Worm (Caenorhabditis elegans) whole organism, late embryonic: ENCODE measurements around the gene C05B5.16.

Experiments
- elt-2 ChIP-seq: sonication (generic microtip); optimal IDR thresholded peaks from 2 replicates; lab custom pipeline; 2016; ENCODE audit warnings: missing genetic modification reagents, missing genetic modification characterization, missing compliant biosample characterization
- fkh-10 ChIP-seq: fragments of 150-350 bp; optimal IDR thresholded peaks from 2 replicates; lab custom pipeline; 2014; ENCODE audit warnings: missing biosample characterization, missing genetic modification reagents, missing genetic modification characterization
- unc-42 ChIP-seq: sonication (generic microtip); optimal IDR thresholded peaks from 2 replicates; lab custom pipeline; 2016; ENCODE audit warnings: missing genotype, missing genetic modification characterization, missing compliant biosample characterization
- unc-55 ChIP-seq: sonication (generic microtip); optimal IDR thresholded peaks from 2 replicates; lab custom pipeline; 2017; ENCODE audit warnings: missing biosample characterization, missing genetic modification reagents, missing genetic modification characterization
- zip-5 ChIP-seq: sonication (generic microtip); optimal IDR thresholded peaks from 2 replicates; lab custom pipeline; 2016; ENCODE audit warnings: missing genetic modification characterization, missing compliant biosample characterization
- ztf-16 ChIP-seq: sonication (generic microtip); optimal IDR thresholded peaks from 2 replicates; lab custom pipeline; 2017; ENCODE audit warnings: missing genetic modification characterization, missing compliant biosample characterization

ce11 chrIII:9999235-9999634 lies 13.0 kb upstream of the C05B5.16 start, which contains the start of gene C05B5.17:
- TF ChIP-seq ztf-16 (tag; lab: Kevin White, UChicago) (no peak), elt-2 (tag; lab: Kevin White, UChicago) (no peak), unc-42 (tag; lab: Kevin White, UChicago) (no peak), zip-5 (tag; lab: Kevin White, UChicago) (no peak), unc-55 (no peak), fkh-10 (GFP tag; lab: Kevin White, UChicago) (no peak)
